Worm (Caenorhabditis elegans) whole organism, L1 larva: ENCODE results near the gene rbf-1.

Source experiments
- C04F5.9 ChIP-seq: sonication (generic microtip); optimal IDR thresholded peaks from 2 replicates; lab custom pipeline; 2016; ENCODE audit warnings: missing genetic modification characterization, missing compliant biosample characterization
- C34B4.2 ChIP-seq: sonication (generic microtip); optimal IDR thresholded peaks from 2 replicates; lab custom pipeline; 2017; ENCODE audit warnings: mild to moderate bottlenecking, missing genetic modification characterization, missing compliant biosample characterization
- ama-1 ChIP-seq: fragments of 150-350 bp; optimal IDR thresholded peaks from 2 replicates; lab custom pipeline; 2014
- dsc-1 ChIP-seq: sonication (generic microtip); optimal IDR thresholded peaks from 2 replicates; lab custom pipeline; 2016; ENCODE audit warnings: mild to moderate bottlenecking, missing genetic modification characterization, missing compliant biosample characterization
- efl-1 ChIP-seq, 4 experiments: fragments of 150-350 bp; optimal IDR thresholded peaks in 3 of 4; peaks in 1 of 4; 1 replicate in 1 of 4; 2 replicates in 3 of 4; lab custom pipeline; 2014; ENCODE audit warnings: missing biosample characterization in 2 of 4, missing genetic modification characterization in 2 of 4, missing genetic modification reagents in 2 of 4
- elt-3 ChIP-seq, 6 experiments: fragments of 150-350 bp in 1 of 6; sonication (generic microtip); optimal IDR thresholded peaks; 2 replicates each; lab custom pipeline; 2017 to 2018; ENCODE audit warnings: missing biosample characterization in 6 of 6, missing genetic modification characterization in 6 of 6, inconsistent platforms in 1 of 6
- fkh-4 ChIP-seq: sonication (generic microtip); optimal IDR thresholded peaks from 2 replicates; lab custom pipeline; 2016; ENCODE audit warnings: missing compliant biosample characterization, missing genetic modification characterization, borderline replicate concordance
- lin-13 ChIP-seq: fragments of 150-350 bp; optimal IDR thresholded peaks from 2 replicates; lab custom pipeline; 2014; ENCODE audit warnings: missing biosample characterization, missing genetic modification reagents, missing genetic modification characterization
- lin-39 ChIP-seq: fragments of 150-350 bp; optimal IDR thresholded peaks from 2 replicates; lab custom pipeline; 2014; ENCODE audit warnings: missing biosample characterization, missing genetic modification reagents, missing genetic modification characterization
- lir-3 ChIP-seq: sonication (generic microtip); optimal IDR thresholded peaks from 2 replicates; lab custom pipeline; 2016; ENCODE audit warnings: mild to moderate bottlenecking, missing genetic modification characterization, moderate library complexity, missing compliant biosample characterization; ENCODE audit not compliant: poor library complexity
- nhr-11 ChIP-seq: fragments of 150-350 bp; optimal IDR thresholded peaks from 2 replicates; lab custom pipeline; 2014; ENCODE audit warnings: missing biosample characterization, missing genetic modification characterization
- nhr-12 ChIP-seq: sonication (generic microtip); optimal IDR thresholded peaks from 2 replicates; lab custom pipeline; 2017; ENCODE audit warnings: missing biosample characterization, missing genetic modification characterization
- snpc-4 ChIP-seq: fragments of 150-350 bp; optimal IDR thresholded peaks from 2 replicates; lab custom pipeline; 2014; ENCODE audit warnings: missing biosample characterization, missing genetic modification characterization
- swsn-7 ChIP-seq: sonication (generic microtip); optimal IDR thresholded peaks from 2 replicates; lab custom pipeline; 2016; ENCODE audit warnings: missing genetic modification characterization, missing compliant biosample characterization

DNA sequence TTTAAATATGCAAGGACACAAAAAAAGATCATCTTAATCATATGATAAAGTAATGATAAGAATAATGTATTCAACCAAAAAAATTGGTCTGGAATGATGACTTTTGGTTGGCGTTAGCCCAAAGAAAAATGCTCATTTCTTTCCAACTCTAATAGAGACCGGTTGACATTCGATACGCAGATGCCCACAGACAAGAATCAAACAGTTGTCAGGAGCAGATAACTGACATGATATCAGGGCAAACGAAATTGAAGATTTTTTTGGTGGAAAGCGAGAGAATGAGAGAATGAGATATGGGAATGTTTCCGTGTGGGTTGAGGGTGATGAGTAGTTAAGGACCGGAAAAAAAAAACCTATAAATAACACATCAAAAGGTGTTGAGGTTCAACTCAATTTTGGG lies 36.5 kb upstream of the rbf-1 start:
- TF ChIP-seq C04F5.9 (tag; lab: Kevin White, UChicago) (no peak), lir-3 (no peak), nhr-12 (tag; lab: Kevin White, UChicago) (no peak), lin-39 (tag; lab: Kevin White, UChicago) (no peak), ama-1 (lab: Kevin White, UChicago) (no peak), elt-3 (tag; optimal IDR thresholded peaks at IDR 0.05; lab: Kevin White, UChicago) (no peak), fkh-4 (no peak), lin-13 (GFP tag; lab: Kevin White, UChicago) (no peak), swsn-7 (no peak), nhr-11 (tag; lab: Kevin White, UChicago) (no peak), snpc-4 (no peak), efl-1 (optimal IDR thresholded peaks at IDR 0.05; lab: Kevin White, UChicago) (no peak), efl-1 (GFP tag; optimal IDR thresholded peaks at IDR 0.05 in 1 of 2; lab: Kevin White, UChicago) (no peak), dsc-1 (tag; lab: Kevin White, UChicago) (no peak), C34B4.2 (tag; lab: Kevin White, UChicago) (no peak)
